Fruit fly (Drosophila melanogaster): ENCODE data around the gene CG4080.

CG4080 gene

DNA sequence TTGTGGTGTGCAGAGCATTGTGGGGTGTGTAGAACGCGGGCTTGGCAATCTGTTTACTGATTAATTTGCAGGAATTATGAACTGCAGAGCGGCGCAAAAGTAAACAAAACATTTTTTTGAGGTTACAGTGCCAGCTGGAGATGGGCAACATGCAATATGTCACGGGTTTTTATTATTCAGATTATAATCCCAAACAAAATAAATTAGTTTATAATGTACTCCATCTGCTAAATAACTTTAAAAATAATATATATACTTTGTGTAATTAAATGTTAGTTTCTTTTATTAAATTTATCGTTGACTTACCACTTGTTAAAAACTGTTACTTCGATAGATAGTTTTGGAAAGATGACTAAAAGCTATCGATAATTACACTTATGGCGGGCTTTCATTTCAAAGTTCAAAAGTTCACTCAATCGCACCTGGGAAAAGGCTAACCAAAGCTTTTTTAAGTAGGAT, 28.1 kb downstream of the CG4080 start, which contains the start of gene Fdx1 (continued):
- no peak for TF ChIP-seq ewg (GFP tag; optimal IDR thresholded peaks at IDR 0.05)
- TF ChIP-seq lab (GFP tag; optimal IDR thresholded peaks at IDR 0.05) = no peak
- peak; percentile 97 for TF ChIP-seq bigmax (GFP tag; optimal IDR thresholded peaks at IDR 0.05)
- TF ChIP-seq inv (GFP tag; IDR thresholded peaks at IDR 0.05; ENCODE audit: partially characterized antibody) = peak; percentile 37; the same call in 1 of the 2 replicates
- TF ChIP-seq row (GFP tag; IDR thresholded peaks at IDR 0.05) = peak; percentile 84
- 0 out of 3 replicates have a peak, but pooled peaks have one; percentile 27 for TF ChIP-seq CG11456 (GFP tag; IDR thresholded peaks at IDR 0.05)
- TF ChIP-seq Doc3 (GFP tag; IDR thresholded peaks at IDR 0.05; ENCODE audit: partially characterized antibody) = peak; percentile 64
- no peak for TF ChIP-seq Tbp (GFP tag; optimal IDR thresholded peaks at IDR 0.05)
- no peak for TF ChIP-seq yki (optimal IDR thresholded peaks at IDR 0.05)
- no peak for TF ChIP-seq salm (tag; optimal IDR thresholded peaks at IDR 0.05)
- TF ChIP-seq Fer2 (tag; optimal IDR thresholded peaks at IDR 0.05) = no peak
- peak; percentile 30; the same call in 1 of the 2 replicates for TF ChIP-seq CG7372 (GFP tag; IDR thresholded peaks at IDR 0.05)
- TF ChIP-seq Lpt (GFP tag; optimal IDR thresholded peaks at IDR 0.05) = no peak
- TF ChIP-seq CG1233 (GFP tag; optimal IDR thresholded peaks at IDR 0.05) = no peak
- TF ChIP-seq CG32772 (GFP tag; IDR thresholded peaks at IDR 0.05) = no peak; the same call in 1 of the 2 replicates
- TF ChIP-seq CG31441 (GFP tag; IDR thresholded peaks at IDR 0.05) = peak; percentile 52
- TF ChIP-seq CG18619 (GFP tag; optimal IDR thresholded peaks at IDR 0.05) = no peak
- no peak for TF ChIP-seq TFAM (GFP tag; optimal IDR thresholded peaks at IDR 0.05)
- no peak for TF ChIP-seq br (optimal IDR thresholded peaks at IDR 0.05)
- TF ChIP-seq CG10321 (GFP tag; IDR thresholded peaks at IDR 0.05) = no peak
- TF ChIP-seq CG10462 (GFP tag; optimal IDR thresholded peaks at IDR 0.05) = no peak
- no peak for TF ChIP-seq CG6254 (GFP tag; optimal IDR thresholded peaks at IDR 0.05)
- peak; percentile 46 for TF ChIP-seq CG10147 (GFP tag; optimal IDR thresholded peaks at IDR 0.05)
- TF ChIP-seq shn (GFP tag; optimal IDR thresholded peaks at IDR 0.05) = no peak
- TF ChIP-seq bcd (GFP tag; optimal IDR thresholded peaks at IDR 0.05) = no peak
- TF ChIP-seq cg (GFP tag; optimal IDR thresholded peaks at IDR 0.05) = no peak
- peak; percentile 12 for TF ChIP-seq MESR4 (GFP tag; optimal IDR thresholded peaks at IDR 0.05)
- no peak for TF ChIP-seq pho (GFP tag; optimal IDR thresholded peaks at IDR 0.05)
- TF ChIP-seq CG7928 (GFP tag; optimal IDR thresholded peaks at IDR 0.05) = no peak
- no peak for TF ChIP-seq NC2β (GFP tag; optimal IDR thresholded peaks at IDR 0.05)
- 0 out of 3 replicates have a peak, but pooled peaks have one; percentile 24 for TF ChIP-seq ase (GFP tag; IDR thresholded peaks at IDR 0.05)
- TF ChIP-seq NK7.1 (GFP tag; optimal IDR thresholded peaks at IDR 0.05) = no peak
- no peak for TF ChIP-seq CG6689 (GFP tag; IDR thresholded peaks at IDR 0.05)
- no peak for TF ChIP-seq CG10654 (GFP tag; optimal IDR thresholded peaks at IDR 0.05)
- peak; percentile 30 for TF ChIP-seq CG18476 (GFP tag; optimal IDR thresholded peaks at IDR 0.05)
- TF ChIP-seq CG9817 (tag; optimal IDR thresholded peaks at IDR 0.05) = peak; percentile 25
- TF ChIP-seq run (tag; optimal IDR thresholded peaks at IDR 0.05) = no peak
- TF ChIP-seq fd96Cb (tag; optimal IDR thresholded peaks at IDR 0.05) = no peak
- TF ChIP-seq CG6854 (GFP tag; optimal IDR thresholded peaks at IDR 0.05) = no peak
- TF ChIP-seq CG4854 (GFP tag; optimal IDR thresholded peaks at IDR 0.05) = no peak
- peak; percentile 47 for TF ChIP-seq CG18599 (GFP tag; optimal IDR thresholded peaks at IDR 0.05)
- no peak for TF ChIP-seq Sry-β (GFP tag; optimal IDR thresholded peaks at IDR 0.05)
- TF ChIP-seq cato (GFP tag; optimal IDR thresholded peaks at IDR 0.05; ENCODE audit: borderline replicate concordance) = no peak
- no peak for TF ChIP-seq scrt (GFP tag; optimal IDR thresholded peaks at IDR 0.05)
- TF ChIP-seq E2f2 (GFP tag; IDR thresholded peaks at IDR 0.05) = peak; percentile 90
- no peak for TF ChIP-seq CG8359 (GFP tag; optimal IDR thresholded peaks at IDR 0.05; ENCODE audit: borderline replicate concordance)
- no peak for TF ChIP-seq CG43689 (GFP tag; IDR thresholded peaks at IDR 0.05)
- TF ChIP-seq CG12104 (GFP tag; optimal IDR thresholded peaks at IDR 0.05) = no peak
- no peak for TF ChIP-seq tll (GFP tag; optimal IDR thresholded peaks at IDR 0.05)
- peak; percentile 74 for TF ChIP-seq slbo (GFP tag; IDR thresholded peaks at IDR 0.05)
- peak; percentile 49 for TF ChIP-seq HmgZ (tag; optimal IDR thresholded peaks at IDR 0.05)

Measured in whole organism, embryonic.